Fruit fly (Drosophila melanogaster) whole organism, embryonic: ENCODE data around the gene CG7841.

ENCODE experiments used
- BEAF-32 ChIP-seq: fragments of 200-800 bp; sonication (Bioruptor generic); optimal IDR thresholded peaks from 3 replicates; lab custom pipeline; 2017; ENCODE audit warnings: missing biosample characterization, missing genetic modification characterization, mild to moderate bottlenecking, moderate library complexity, missing genetic modification reagents
- Blimp-1 ChIP-seq: fragments of 200-800 bp; sonication (Bioruptor generic); optimal IDR thresholded peaks from 3 replicates; lab custom pipeline; 2018; ENCODE audit warnings: missing biosample characterization, missing genetic modification characterization, mild to moderate bottlenecking, moderate library complexity, missing genetic modification reagents
- CG10209 ChIP-seq: fragments of 200-800 bp; sonication (Bioruptor generic); optimal IDR thresholded peaks from 3 replicates; lab custom pipeline; 2017; ENCODE audit warnings: missing biosample characterization, mild to moderate bottlenecking, missing genetic modification characterization, missing genetic modification reagents
- CG10267 ChIP-seq: fragments of 200-800 bp; sonication (Bioruptor generic); optimal IDR thresholded peaks from 2 replicates; lab custom pipeline; 2018; ENCODE audit warnings: missing biosample characterization, mild to moderate bottlenecking, missing genetic modification characterization, moderate library complexity
- CG12391 ChIP-seq: fragments of 200-800 bp; sonication (Bioruptor generic); optimal IDR thresholded peaks from 3 replicates; lab custom pipeline; 2018; ENCODE audit warnings: missing biosample characterization, mild to moderate bottlenecking, missing genetic modification characterization, moderate library complexity
- CG15269 ChIP-seq: fragments of 200-800 bp; sonication (Bioruptor generic); optimal IDR thresholded peaks from 2 replicates; lab custom pipeline; 2018; ENCODE audit warnings: missing biosample characterization, mild to moderate bottlenecking, missing genetic modification characterization, moderate library complexity
- CG15514 ChIP-seq: fragments of 200-800 bp; sonication (Bioruptor generic); optimal IDR thresholded peaks from 3 replicates; lab custom pipeline; 2017; ENCODE audit warnings: missing biosample characterization, missing genetic modification characterization, mild to moderate bottlenecking, moderate library complexity, missing genetic modification reagents
- CG1792 ChIP-seq: fragments of 200-800 bp; sonication (Bioruptor generic); optimal IDR thresholded peaks from 2 replicates; lab custom pipeline; 2016; ENCODE audit warnings: missing biosample characterization, missing genetic modification characterization
- CG2202 ChIP-seq: fragments of 200-800 bp; sonication (Bioruptor generic); optimal IDR thresholded peaks from 2 replicates; lab custom pipeline; 2018; ENCODE audit warnings: missing biosample characterization, mild to moderate bottlenecking, missing genetic modification characterization
- CG34224 ChIP-seq: fragments of 200-800 bp; sonication (Bioruptor generic); IDR thresholded peaks from 3 replicates; pipeline ENCODE4 v1.3.6; 2022; ENCODE audit warnings: missing biosample characterization, missing genetic modification characterization; ENCODE audit not compliant: partially characterized antibody
- CG4854 ChIP-seq: fragments of 200-800 bp; sonication (Bioruptor generic); optimal IDR thresholded peaks from 2 replicates; lab custom pipeline; 2016; ENCODE audit warnings: missing biosample characterization, missing genetic modification characterization, inconsistent platforms
- CG6254 ChIP-seq: fragments of 200-800 bp; sonication (Bioruptor generic); optimal IDR thresholded peaks from 3 replicates; lab custom pipeline; 2017; ENCODE audit warnings: mild to moderate bottlenecking, missing biosample characterization, missing genetic modification reagents, missing genetic modification characterization
- CG7372 ChIP-seq: fragments of 200-800 bp; sonication (Bioruptor generic); IDR thresholded peaks from 2 replicates; pipeline ENCODE4 v1.3.6; 2022; ENCODE audit warnings: missing biosample characterization, missing genetic modification characterization
- CG7963 ChIP-seq: fragments of 200-800 bp; sonication (Bioruptor generic); IDR thresholded peaks from 3 replicates; pipeline ENCODE4 v1.3.6; 2022; ENCODE audit warnings: missing biosample characterization, missing genetic modification characterization; ENCODE audit not compliant: partially characterized antibody
- Dad ChIP-seq: fragments of 200-800 bp; sonication (Bioruptor generic); optimal IDR thresholded peaks from 3 replicates; lab custom pipeline; 2016; ENCODE audit warnings: missing biosample characterization, missing genetic modification characterization
- Dp ChIP-seq: fragments of 200-800 bp; sonication (Bioruptor generic); optimal IDR thresholded peaks from 2 replicates; lab custom pipeline; 2018; ENCODE audit warnings: missing biosample characterization, mild to moderate bottlenecking, missing genetic modification characterization, moderate library complexity
- E2f2 ChIP-seq: fragments of 200-800 bp; sonication (Bioruptor generic); IDR thresholded peaks from 2 replicates; pipeline ENCODE4 v1.3.6; 2022; ENCODE audit warnings: missing biosample characterization, missing genetic modification characterization
- Fer1 ChIP-seq: fragments of 200-800 bp; sonication (Bioruptor generic); optimal IDR thresholded peaks from 2 replicates; lab custom pipeline; 2017; ENCODE audit warnings: missing biosample characterization, mild to moderate bottlenecking, missing genetic modification characterization
- HLH4C ChIP-seq: fragments of 200-800 bp; sonication (Bioruptor generic); IDR thresholded peaks from 3 replicates; pipeline ENCODE4 v1.3.6; 2022; ENCODE audit warnings: missing biosample characterization, missing genetic modification characterization; ENCODE audit not compliant: partially characterized antibody
- Hr3 ChIP-seq: fragments of 200-800 bp; sonication (Bioruptor generic); optimal IDR thresholded peaks from 3 replicates; lab custom pipeline; 2016; ENCODE audit warnings: missing biosample characterization, missing genetic modification characterization
- Hr78 ChIP-seq, 2 experiments: fragments of 200-800 bp in 1 of 2; fragments of >200 bp in 1 of 2; sonication (Bioruptor generic) in 1 of 2; optimal IDR thresholded peaks; 2 replicates each; lab custom pipeline; 2017 to 2019; ENCODE audit warnings: missing biosample characterization in 2 of 2, missing genetic modification characterization in 2 of 2, mild to moderate bottlenecking in 1 of 2, moderate library complexity in 1 of 2
- Lhr ChIP-seq: fragments of 200-800 bp; sonication (Bioruptor generic); optimal IDR thresholded peaks from 3 replicates; lab custom pipeline; 2017; ENCODE audit warnings: mild to moderate bottlenecking, missing biosample characterization, missing genetic modification reagents, missing genetic modification characterization
- MESR4 ChIP-seq: fragments of 200-800 bp; sonication (Bioruptor generic); optimal IDR thresholded peaks from 2 replicates; lab custom pipeline; 2018; ENCODE audit warnings: missing biosample characterization, mild to moderate bottlenecking, missing genetic modification characterization, moderate library complexity
- Med ChIP-seq: fragments of 200-800 bp; sonication (Bioruptor generic); peaks from one replicate; lab custom pipeline; 2016; ENCODE audit warnings: missing biosample characterization, missing genetic modification characterization, mild to moderate bottlenecking, inconsistent platforms, moderate library complexity
- Meics ChIP-seq: fragments of 200-800 bp; sonication (Bioruptor generic); optimal IDR thresholded peaks from 2 replicates; lab custom pipeline; 2017; ENCODE audit warnings: missing biosample characterization, mild to moderate bottlenecking, missing genetic modification characterization
- Rx ChIP-seq: fragments of 200-800 bp; sonication (Bioruptor generic); IDR thresholded peaks from 2 replicates; pipeline ENCODE4 v1.3.6; 2022; ENCODE audit warnings: missing biosample characterization, missing genetic modification characterization
- Scr ChIP-seq: fragments of 200-800 bp; sonication (Bioruptor generic); IDR thresholded peaks from 2 replicates; pipeline ENCODE4 v1.3.6; 2022; ENCODE audit warnings: missing biosample characterization, missing genetic modification characterization; ENCODE audit not compliant: partially characterized antibody
- Sry-δ ChIP-seq: fragments of 200-800 bp; sonication (Bioruptor generic); optimal IDR thresholded peaks from 2 replicates; lab custom pipeline; 2016; ENCODE audit warnings: missing biosample characterization, missing genetic modification characterization
- Ssrp ChIP-seq: fragments of 200-800 bp; sonication (Bioruptor generic); optimal IDR thresholded peaks from 2 replicates; lab custom pipeline; 2018; ENCODE audit warnings: missing biosample characterization, mild to moderate bottlenecking, missing genetic modification characterization, moderate library complexity
- ato ChIP-seq: fragments of 200-800 bp; sonication (Bioruptor generic); IDR thresholded peaks from 2 replicates; pipeline ENCODE4 v1.3.6; 2022; ENCODE audit warnings: missing biosample characterization, missing genetic modification characterization; ENCODE audit not compliant: partially characterized antibody
- chinmo ChIP-seq: fragments of 200-800 bp; sonication (Bioruptor generic); IDR thresholded peaks from 4 replicates; pipeline ENCODE4 v1.3.6; 2022; ENCODE audit warnings: missing biosample characterization, missing genetic modification characterization; ENCODE audit not compliant: partially characterized antibody
- crp ChIP-seq, 2 experiments: fragments of 200-800 bp; sonication (Bioruptor generic); optimal IDR thresholded peaks; 2 replicates in 1 of 2; 3 replicates in 1 of 2; lab custom pipeline; 2017; ENCODE audit warnings: missing biosample characterization in 2 of 2, missing genetic modification characterization in 2 of 2, mild to moderate bottlenecking in 1 of 2, moderate library complexity in 1 of 2
- cwo ChIP-seq: fragments of 200-800 bp; sonication (Bioruptor generic); optimal IDR thresholded peaks from 3 replicates; lab custom pipeline; 2017; ENCODE audit warnings: missing biosample characterization, missing genetic modification characterization, mild to moderate bottlenecking, moderate library complexity, missing genetic modification reagents
- dpn ChIP-seq, 2 experiments: fragments of 200-800 bp; sonication (Bioruptor generic); optimal IDR thresholded peaks; 3 replicates each; lab custom pipeline; 2016; ENCODE audit warnings: missing biosample characterization in 2 of 2, missing genetic modification characterization in 2 of 2
- eve ChIP-seq, 2 experiments: fragments of >200 bp; optimal IDR thresholded peaks; 2 replicates each; lab custom pipeline; 2017; ENCODE audit warnings: missing biosample characterization in 2 of 2, missing genetic modification characterization in 2 of 2
- gcm2 ChIP-seq: fragments of 200-800 bp; sonication (Bioruptor generic); optimal IDR thresholded peaks from 2 replicates; lab custom pipeline; 2016; ENCODE audit warnings: missing biosample characterization, missing genetic modification characterization
- gt ChIP-seq: fragments of 200-800 bp; sonication (Bioruptor generic); IDR thresholded peaks from 2 replicates; pipeline ENCODE4 v1.3.6; 2022; ENCODE audit warnings: missing biosample characterization, missing genetic modification characterization
- lbe ChIP-seq: fragments of 200-800 bp; sonication (Bioruptor generic); optimal IDR thresholded peaks from 2 replicates; lab custom pipeline; 2016; ENCODE audit warnings: missing biosample characterization, mild to moderate bottlenecking, missing genetic modification characterization
- oc ChIP-seq: fragments of 200-800 bp; sonication (Bioruptor generic); optimal IDR thresholded peaks from 2 replicates; lab custom pipeline; 2018; ENCODE audit warnings: missing biosample characterization, mild to moderate bottlenecking, missing genetic modification characterization, moderate library complexity
- onecut ChIP-seq: fragments of 200-800 bp; sonication (Bioruptor generic); IDR thresholded peaks from 2 replicates; pipeline ENCODE4 v1.3.6; 2022; ENCODE audit warnings: missing biosample characterization, missing genetic modification characterization
- pros ChIP-seq: fragments of 200-800 bp; sonication (Bioruptor generic); optimal IDR thresholded peaks from 3 replicates; lab custom pipeline; 2019; ENCODE audit warnings: missing biosample characterization, mild to moderate bottlenecking, missing genetic modification characterization, moderate library complexity
- run ChIP-seq: fragments of 200-800 bp; sonication (Bioruptor generic); optimal IDR thresholded peaks from 3 replicates; lab custom pipeline; 2018; ENCODE audit warnings: missing biosample characterization, mild to moderate bottlenecking, missing genetic modification characterization
- sna ChIP-seq: fragments of 200-800 bp; sonication (Bioruptor generic); IDR thresholded peaks from 2 replicates; pipeline ENCODE4 v1.3.6; 2022; ENCODE audit warnings: missing biosample characterization, missing genetic modification characterization; ENCODE audit not compliant: partially characterized antibody
- twi ChIP-seq: fragments of 200-800 bp; optimal IDR thresholded peaks from 2 replicates; lab custom pipeline; 2019; ENCODE audit warnings: missing biosample characterization, mild to moderate bottlenecking, missing genetic modification characterization, moderate library complexity
- unc-4 ChIP-seq: fragments of 200-800 bp; sonication (Bioruptor generic); IDR thresholded peaks from 2 replicates; pipeline ENCODE4 v1.3.6; 2022; ENCODE audit warnings: missing biosample characterization, missing genetic modification characterization; ENCODE audit not compliant: partially characterized antibody
- wor ChIP-seq: fragments of 200-800 bp; sonication (Bioruptor generic); IDR thresholded peaks from 2 replicates; pipeline ENCODE4 v1.3.6; 2022; ENCODE audit warnings: missing biosample characterization, missing genetic modification characterization
- zen2 ChIP-seq: fragments of 200-800 bp; sonication (Bioruptor generic); IDR thresholded peaks from 3 replicates; pipeline ENCODE4 v1.3.6; 2022; ENCODE audit warnings: missing biosample characterization, missing genetic modification characterization; ENCODE audit not compliant: partially characterized antibody

Gene CG7841

DNA sequence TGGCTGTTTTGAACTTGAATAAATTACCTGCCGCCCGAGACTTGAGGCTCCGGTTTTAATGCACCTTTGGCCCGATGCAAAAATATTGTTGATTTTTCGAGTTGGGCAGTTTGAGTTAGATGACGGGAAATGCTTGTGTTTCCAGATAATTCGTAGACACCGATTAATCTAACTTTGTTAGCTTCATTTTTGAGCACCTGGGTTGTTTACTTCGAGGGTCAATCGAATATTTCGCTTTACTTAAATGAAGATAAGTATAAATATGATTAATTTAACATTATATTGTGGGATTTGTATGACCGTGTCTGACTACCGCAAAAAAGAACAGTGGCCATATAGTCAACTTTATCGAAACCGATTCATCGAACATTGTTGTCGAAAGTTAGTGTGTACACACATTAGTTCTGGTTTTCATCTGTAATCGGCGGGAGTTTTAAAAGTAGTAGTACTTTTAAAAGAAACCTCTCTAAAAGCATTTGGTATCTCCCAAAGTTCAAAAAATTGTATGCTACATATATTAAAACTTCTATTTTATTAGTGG is 15.8 kb upstream of the CG7841 start, which contains the start of gene CG7945 (continued):
- TF ChIP-seq crp (GFP tag; optimal IDR thresholded peaks at IDR 0.05; lab: Kevin White, UChicago) (peak in 1 of 2 experiments; percentile 25), gt (GFP tag; lab: Robert Waterston, UW) (no peak), Rx (GFP tag; lab: Robert Waterston, UW) (no peak), CG7372 (GFP tag; lab: Robert Waterston, UW) (no peak), Lhr (peak; percentile 34), lbe (GFP tag; lab: Kevin White, UChicago) (peak; percentile 56), eve (GFP tag; optimal IDR thresholded peaks at IDR 0.05; lab: Kevin White, UChicago) (peak in 1 of 2 experiments; percentile 79), Scr (peak; percentile 61), CG34224 (GFP tag; lab: Robert Waterston, UW) (peak; percentile 72), unc-4 (peak; percentile 69), Dp (GFP tag; lab: Kevin White, UChicago) (peak; percentile 98), CG2202 (no peak), Fer1 (peak; percentile 11), gcm2 (no peak), wor (no peak), sna (GFP tag; lab: Robert Waterston, UW) (0 out of 2 replicates have a peak, but pooled peaks have one; percentile 35), ato (GFP tag; lab: Robert Waterston, UW) (peak; percentile 51; the same call in 1 of the 2 replicates), Hr78 (GFP tag; optimal IDR thresholded peaks at IDR 0.05; lab: Kevin White, UChicago) (no peak), CG6254 (GFP tag; lab: Kevin White, UChicago) (no peak), Ssrp (tag; lab: Kevin White, UChicago) (no peak), dpn (GFP tag; optimal IDR thresholded peaks at IDR 0.05; lab: Kevin White, UChicago) (no peak), oc (tag; lab: Kevin White, UChicago) (no peak), CG12391 (tag; lab: Kevin White, UChicago) (peak; percentile 23), MESR4 (GFP tag; lab: Kevin White, UChicago) (peak; percentile 69), Dad (GFP tag; lab: Kevin White, UChicago) (no peak), CG15514 (GFP tag; lab: Kevin White, UChicago) (peak; percentile 51), Blimp-1 (GFP tag; lab: Kevin White, UChicago) (no peak), E2f2 (GFP tag; lab: Robert Waterston, UW) (peak; percentile 99), Hr3 (GFP tag; lab: Kevin White, UChicago) (no peak), BEAF-32 (GFP tag; lab: Kevin White, UChicago) (peak; percentile 65), pros (GFP tag; lab: Kevin White, UChicago) (no peak), Sry-δ (GFP tag; lab: Kevin White, UChicago) (peak; percentile 60), CG10267 (tag; lab: Kevin White, UChicago) (peak; percentile 44), Meics (GFP tag; lab: Kevin White, UChicago) (no peak), CG1792 (GFP tag; lab: Kevin White, UChicago) (no peak), run (tag; lab: Kevin White, UChicago) (no peak), chinmo (0 out of 4 replicates have a peak, but pooled peaks have one; percentile 54), onecut (GFP tag; lab: Robert Waterston, UW) (0 out of 2 replicates have a peak, but pooled peaks have one; percentile 3), twi (tag; lab: Kevin White, UChicago) (no peak), CG10209 (GFP tag; lab: Kevin White, UChicago) (no peak), HLH4C (GFP tag; lab: Robert Waterston, UW) (peak; percentile 78), Med (peak; percentile 59), zen2 (GFP tag; lab: Robert Waterston, UW) (no peak; the same call in 2 of the 3 replicates), cwo (GFP tag; lab: Kevin White, UChicago) (no peak), CG15269 (tag; lab: Kevin White, UChicago) (no peak), CG4854 (GFP tag; lab: Kevin White, UChicago) (no peak), CG7963 (peak; percentile 49; the same call in 2 of the 3 replicates)
